Worm (Caenorhabditis elegans): Measurements from ENCODE around the gene R07E5.7.

- no peak for TF ChIP-seq snpc-4 (tag; optimal IDR thresholded peaks at IDR 0.05)
- TF ChIP-seq nhr-76 (tag; optimal IDR thresholded peaks at IDR 0.05) = no peak
- TF ChIP-seq nhr-28 (tag; optimal IDR thresholded peaks at IDR 0.05) = no peak
These were observed 37.6 kb downstream of the R07E5.7 start, which contains the start of gene pals-27 for ce11 chrIII:4381343-4381742.
